Worm (Caenorhabditis elegans): ENCODE results near the gene C16A3.6.

DNA sequence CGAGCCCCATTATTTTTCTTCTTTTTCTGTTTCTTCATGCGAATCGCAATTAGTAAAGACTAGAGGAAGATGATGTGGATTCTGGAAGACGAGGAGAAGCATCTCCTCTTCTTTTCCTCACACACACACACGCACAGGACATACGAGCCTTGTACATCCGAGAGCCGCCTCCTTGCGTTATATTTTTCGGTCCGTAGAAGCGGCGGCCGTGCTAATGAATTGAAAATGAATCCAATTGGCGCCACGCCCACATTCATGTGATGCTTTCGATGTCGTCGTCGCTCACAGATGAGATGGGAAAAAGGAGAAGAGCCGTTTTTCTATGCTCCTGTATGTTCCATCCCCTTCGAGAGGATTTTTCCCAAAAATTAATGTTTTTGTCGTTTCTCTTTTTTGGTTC, 27.6 kb upstream of the C16A3.6 start:
- TF ChIP-seq scrt-1 (GFP tag; IDR thresholded peaks at IDR 0.05) (no peak), hmbx-1 (tag; optimal IDR thresholded peaks at IDR 0.05) (no peak), ceh-13 (GFP tag; optimal IDR thresholded peaks at IDR 0.05) (no peak), ama-1 (optimal IDR thresholded peaks at IDR 0.05) (no peak), flt-1 (GFP tag; IDR thresholded peaks at IDR 0.05) (no peak), tra-4 (tag; optimal IDR thresholded peaks at IDR 0.05) (no peak), tbx-37 (GFP tag; conservative IDR thresholded peaks at IDR 0.05) (no peak), B0310.2 (tag; optimal IDR thresholded peaks at IDR 0.05) (no peak), pes-1 (GFP tag; IDR thresholded peaks at IDR 0.05) (no peak)

Data from whole organism, early embryonic.